Fruit fly (Drosophila melanogaster) whole organism, embryonic: ENCODE results near the gene CG15043.
A peak's percentile ranks its signal among the peaks of the same experiment; 100 is the strongest.

Experiments
- Abd-B ChIP-seq: fragments of 200-800 bp; sonication (Bioruptor generic); optimal IDR thresholded peaks from 2 replicates; lab custom pipeline; 2018; ENCODE audit warnings: missing biosample characterization, mild to moderate bottlenecking, missing genetic modification characterization, moderate library complexity
- Blimp-1 ChIP-seq: fragments of 200-800 bp; sonication (Bioruptor generic); optimal IDR thresholded peaks from 3 replicates; lab custom pipeline; 2018; ENCODE audit warnings: missing biosample characterization, missing genetic modification characterization, mild to moderate bottlenecking, moderate library complexity, missing genetic modification reagents
- CG12104 ChIP-seq: fragments of 200-800 bp; sonication (Bioruptor generic); optimal IDR thresholded peaks from 3 replicates; lab custom pipeline; 2016; ENCODE audit warnings: missing biosample characterization, missing genetic modification characterization
- CG12391 ChIP-seq: fragments of 200-800 bp; sonication (Bioruptor generic); optimal IDR thresholded peaks from 3 replicates; lab custom pipeline; 2018; ENCODE audit warnings: missing biosample characterization, mild to moderate bottlenecking, missing genetic modification characterization, moderate library complexity
- CG13123 ChIP-seq: fragments of 200-800 bp; sonication (Bioruptor generic); optimal IDR thresholded peaks from 2 replicates; lab custom pipeline; 2016; ENCODE audit warnings: missing biosample characterization, missing genetic modification characterization
- CG13894 ChIP-seq: fragments of 200-800 bp; sonication (Bioruptor generic); optimal IDR thresholded peaks from 3 replicates; lab custom pipeline; 2018; ENCODE audit warnings: missing biosample characterization, mild to moderate bottlenecking, missing genetic modification characterization, moderate library complexity
- CG15269 ChIP-seq: fragments of 200-800 bp; sonication (Bioruptor generic); optimal IDR thresholded peaks from 2 replicates; lab custom pipeline; 2018; ENCODE audit warnings: missing biosample characterization, mild to moderate bottlenecking, missing genetic modification characterization, moderate library complexity
- CG17328 ChIP-seq: fragments of 200-800 bp; sonication (Bioruptor generic); IDR thresholded peaks from 2 replicates; pipeline ENCODE4 v1.3.6; 2022; ENCODE audit warnings: missing biosample characterization, missing genetic modification characterization
- CG30403 ChIP-seq: fragments of 200-800 bp; sonication (Bioruptor generic); optimal IDR thresholded peaks from 3 replicates; lab custom pipeline; 2016; ENCODE audit warnings: missing biosample characterization, missing genetic modification characterization
- CG32767 ChIP-seq: fragments of 200-800 bp; sonication (Bioruptor generic); IDR thresholded peaks from 2 replicates; pipeline ENCODE4 v1.3.6; 2022; ENCODE audit warnings: missing biosample characterization, missing genetic modification characterization
- CG6654 ChIP-seq: fragments of 200-800 bp; sonication (Bioruptor generic); optimal IDR thresholded peaks from 2 replicates; lab custom pipeline; 2017; ENCODE audit warnings: missing biosample characterization, mild to moderate bottlenecking, missing genetic modification characterization
- Elba2 ChIP-seq: fragments of 200-800 bp; sonication (Bioruptor generic); optimal IDR thresholded peaks from 3 replicates; lab custom pipeline; 2016; ENCODE audit warnings: missing biosample characterization, missing genetic modification characterization
- HLH3B ChIP-seq: fragments of 200-800 bp; sonication (Bioruptor generic); IDR thresholded peaks from 2 replicates; pipeline ENCODE4 v1.3.6; 2022; ENCODE audit warnings: missing biosample characterization, missing genetic modification characterization
- Hsf ChIP-seq: fragments of 200-800 bp; sonication (Bioruptor generic); optimal IDR thresholded peaks from 3 replicates; lab custom pipeline; 2016; ENCODE audit warnings: missing biosample characterization, missing genetic modification characterization
- Kr ChIP-seq: fragments of 200-800 bp; sonication (Bioruptor generic); optimal IDR thresholded peaks from 2 replicates; lab custom pipeline; 2017; ENCODE audit warnings: missing biosample characterization, mild to moderate bottlenecking, missing genetic modification characterization
- Lhr ChIP-seq: fragments of 200-800 bp; sonication (Bioruptor generic); optimal IDR thresholded peaks from 3 replicates; lab custom pipeline; 2017; ENCODE audit warnings: mild to moderate bottlenecking, missing biosample characterization, missing genetic modification reagents, missing genetic modification characterization
- Mes4 ChIP-seq: fragments of 200-800 bp; sonication (Bioruptor generic); optimal IDR thresholded peaks from 2 replicates; lab custom pipeline; 2016; ENCODE audit warnings: missing biosample characterization, missing genetic modification characterization
- NC2α ChIP-seq: fragments of 200-800 bp; sonication (Bioruptor generic); optimal IDR thresholded peaks from 2 replicates; lab custom pipeline; 2016; ENCODE audit warnings: missing biosample characterization, missing genetic modification characterization
- Optix ChIP-seq: fragments of 200-800 bp; sonication (Bioruptor generic); IDR thresholded peaks from 3 replicates; pipeline ENCODE4 v1.3.6; 2022; ENCODE audit warnings: missing biosample characterization, missing genetic modification characterization
- Pdp1 ChIP-seq, 2 experiments: fragments of 200-800 bp; sonication (Bioruptor generic); optimal IDR thresholded peaks; 3 replicates each; lab custom pipeline; 2016; ENCODE audit warnings: missing biosample characterization in 2 of 2, missing genetic modification characterization in 2 of 2, mild to moderate bottlenecking in 1 of 2, moderate library complexity in 1 of 2
- Ptx1 ChIP-seq: fragments of 200-800 bp; sonication (Bioruptor generic); IDR thresholded peaks from 2 replicates; pipeline ENCODE4 v1.3.6; 2022; ENCODE audit warnings: missing biosample characterization, missing genetic modification characterization
- Spps ChIP-seq: fragments of 200-800 bp; sonication (Bioruptor generic); optimal IDR thresholded peaks from 2 replicates; lab custom pipeline; 2018; ENCODE audit warnings: missing biosample characterization, mild to moderate bottlenecking, missing genetic modification characterization
- ab ChIP-seq: fragments of 200-800 bp; sonication (Bioruptor generic); optimal IDR thresholded peaks from 2 replicates; lab custom pipeline; 2016; ENCODE audit warnings: missing biosample characterization, missing genetic modification characterization
- az2 ChIP-seq: fragments of 200-800 bp; sonication (Bioruptor generic); optimal IDR thresholded peaks from 3 replicates; lab custom pipeline; 2016; ENCODE audit warnings: missing biosample characterization, missing genetic modification characterization
- bcd ChIP-seq: fragments of 200-800 bp; sonication (Bioruptor generic); optimal IDR thresholded peaks from 2 replicates; lab custom pipeline; 2017; ENCODE audit warnings: missing biosample characterization, mild to moderate bottlenecking, missing genetic modification characterization
- crol ChIP-seq: fragments of 200-800 bp; sonication (Bioruptor generic); IDR thresholded peaks from 2 replicates; pipeline ENCODE4 v1.3.6; 2022; ENCODE audit warnings: missing biosample characterization, missing genetic modification characterization
- danr ChIP-seq: fragments of 200-800 bp; sonication (Bioruptor generic); IDR thresholded peaks from 2 replicates; pipeline ENCODE4 v1.3.6; 2022; ENCODE audit warnings: missing biosample characterization, missing genetic modification characterization
- dmrt11E ChIP-seq: fragments of 200-800 bp; sonication (Bioruptor generic); optimal IDR thresholded peaks from 3 replicates; lab custom pipeline; 2018; ENCODE audit warnings: missing biosample characterization, mild to moderate bottlenecking, missing genetic modification characterization, moderate library complexity
- fd64A ChIP-seq: fragments of 200-800 bp; sonication (Bioruptor generic); optimal IDR thresholded peaks from 3 replicates; lab custom pipeline; 2018; ENCODE audit warnings: missing biosample characterization, mild to moderate bottlenecking, missing genetic modification characterization
- fd96Cb ChIP-seq: fragments of 200-800 bp; sonication (Bioruptor generic); optimal IDR thresholded peaks from 2 replicates; lab custom pipeline; 2018; ENCODE audit warnings: missing biosample characterization, mild to moderate bottlenecking, missing genetic modification characterization, moderate library complexity
- gem ChIP-seq: fragments of 200-800 bp; sonication (Bioruptor generic); optimal IDR thresholded peaks from 2 replicates; lab custom pipeline; 2019; ENCODE audit warnings: missing biosample characterization, mild to moderate bottlenecking, missing genetic modification characterization, moderate library complexity
- grau ChIP-seq: fragments of 200-800 bp; optimal IDR thresholded peaks from 3 replicates; lab custom pipeline; 2019; ENCODE audit warnings: missing biosample characterization, mild to moderate bottlenecking, missing genetic modification characterization, moderate library complexity
- gsb-n ChIP-seq: fragments of 200-800 bp; sonication (Bioruptor generic); optimal IDR thresholded peaks from 3 replicates; lab custom pipeline; 2018; ENCODE audit warnings: missing biosample characterization, mild to moderate bottlenecking, missing genetic modification characterization
- insv ChIP-seq, 2 experiments: fragments of 200-800 bp; sonication (Bioruptor generic); optimal IDR thresholded peaks; 3 replicates each; lab custom pipeline; 2016 to 2018; ENCODE audit warnings: missing biosample characterization in 2 of 2, missing genetic modification characterization in 2 of 2
- lola ChIP-seq, 3 experiments: fragments of >200 bp in 2 of 3; fragments of 200-800 bp in 1 of 3; sonication (Bioruptor generic) in 1 of 3; optimal IDR thresholded peaks; 2 replicates each; lab custom pipeline; 2017 to 2019; ENCODE audit warnings: missing biosample characterization in 3 of 3, missing genetic modification characterization in 3 of 3, mild to moderate bottlenecking in 1 of 3, moderate library complexity in 1 of 3
- nerfin-1 ChIP-seq: fragments of 200-800 bp; sonication (Bioruptor generic); optimal IDR thresholded peaks from 3 replicates; lab custom pipeline; 2019; ENCODE audit warnings: missing biosample characterization, mild to moderate bottlenecking, missing genetic modification characterization, moderate library complexity
- nerfin-2 ChIP-seq: fragments of 200-800 bp; sonication (Bioruptor generic); IDR thresholded peaks from 2 replicates; pipeline ENCODE4 v1.3.6; 2022; ENCODE audit warnings: missing biosample characterization, missing genetic modification characterization; ENCODE audit not compliant: partially characterized antibody
- pan ChIP-seq, 4 experiments: fragments of >200 bp in 3 of 4; fragments of 200-800 bp in 1 of 4; sonication (Bioruptor generic) in 1 of 4; optimal IDR thresholded peaks in 3 of 4; IDR thresholded peaks in 1 of 4; 2 replicates each; pipeline versions ENCODE4 v1.3.6 to Lab custom; 2017 to 2022; ENCODE audit warnings: missing biosample characterization in 2 of 4, missing genetic modification characterization in 2 of 4, mixed read lengths in 1 of 4
- prd ChIP-seq, 3 experiments: fragments of >200 bp in 2 of 3; fragments of 200-800 bp in 1 of 3; sonication (Bioruptor generic) in 1 of 3; optimal IDR thresholded peaks in 2 of 3; IDR thresholded peaks in 1 of 3; 2 replicates in 2 of 3; 3 replicates in 1 of 3; pipeline versions ENCODE4 v1.3.6 to Lab custom; 2017 to 2022; ENCODE audit warnings: missing biosample characterization in 1 of 3, missing genetic modification characterization in 1 of 3
- pros ChIP-seq: fragments of 200-800 bp; sonication (Bioruptor generic); optimal IDR thresholded peaks from 3 replicates; lab custom pipeline; 2019; ENCODE audit warnings: missing biosample characterization, mild to moderate bottlenecking, missing genetic modification characterization, moderate library complexity
- rib ChIP-seq: fragments of 200-800 bp; sonication (Bioruptor generic); IDR thresholded peaks from 2 replicates; pipeline ENCODE4 v1.3.6; 2022; ENCODE audit warnings: missing biosample characterization, missing genetic modification characterization
- sd ChIP-seq: fragments of 200-800 bp; sonication (Bioruptor generic); optimal IDR thresholded peaks from 3 replicates; lab custom pipeline; 2018; ENCODE audit warnings: missing biosample characterization, mild to moderate bottlenecking, missing genetic modification characterization, moderate library complexity
- sens ChIP-seq: fragments of 200-800 bp; sonication (Bioruptor generic); peaks from one replicate; lab custom pipeline; 2016; ENCODE audit warnings: missing biosample characterization, missing genetic modification characterization
- stwl ChIP-seq: fragments of 200-800 bp; sonication (Bioruptor generic); optimal IDR thresholded peaks from 3 replicates; lab custom pipeline; 2018; ENCODE audit warnings: missing biosample characterization, mild to moderate bottlenecking, missing genetic modification characterization, moderate library complexity
- zen2 ChIP-seq: fragments of 200-800 bp; sonication (Bioruptor generic); IDR thresholded peaks from 3 replicates; pipeline ENCODE4 v1.3.6; 2022; ENCODE audit warnings: missing biosample characterization, missing genetic modification characterization; ENCODE audit not compliant: partially characterized antibody

The CG15043 gene

dm6 chrX:18523146-18523812, 29.3 kb upstream of the CG15043 start (continued):
- TF ChIP-seq az2 (GFP tag; lab: Kevin White, UChicago) = no peak
- TF ChIP-seq, all 482 proteins: peak for 31

dm6 chrX:18522395-18523104, 28.6 kb upstream of the CG15043 start, which contains the start of gene CG6481:
Gene CG6481 (minus strand): TSS chrX:18522445.
- TF ChIP-seq CG13123 (GFP tag; lab: Kevin White, UChicago) = no peak
- no peak for TF ChIP-seq nerfin-2 (GFP tag; lab: Robert Waterston, UW)
- no peak for TF ChIP-seq Spps
- no peak for TF ChIP-seq Ptx1
- TF ChIP-seq Lhr (GFP tag; lab: Kevin White, UChicago) = no peak
- no peak for TF ChIP-seq CG13894 (tag; lab: Kevin White, UChicago)
- no peak for TF ChIP-seq CG30403
- TF ChIP-seq sd (tag; lab: Kevin White, UChicago) = no peak
- peak; percentile 10 for TF ChIP-seq fd96Cb (tag; lab: Kevin White, UChicago)
- no peak for TF ChIP-seq Pdp1 (GFP tag; optimal IDR thresholded peaks at IDR 0.05; lab: Kevin White, UChicago)
- TF ChIP-seq sens (GFP tag; lab: Kevin White, UChicago) = peak; percentile 68
- peak; percentile 72 for TF ChIP-seq crol (GFP tag; lab: Robert Waterston, UW)
- no peak for TF ChIP-seq Optix (GFP tag; lab: Robert Waterston, UW)
- TF ChIP-seq CG17328 = no peak
- no peak for TF ChIP-seq grau (tag; lab: Kevin White, UChicago)
- no peak for TF ChIP-seq Elba2 (GFP tag; lab: Kevin White, UChicago)
- TF ChIP-seq prd (optimal IDR thresholded peaks at IDR 0.05; lab: Kevin White, UChicago) = no peak
- peak; percentile 25; the same call in 1 of the 3 replicates for TF ChIP-seq prd (GFP tag; IDR thresholded peaks at IDR 0.05; lab: Robert Waterston, UW)
- peak; percentile 66 for TF ChIP-seq pros (GFP tag; lab: Kevin White, UChicago)
- TF ChIP-seq Kr (GFP tag; lab: Kevin White, UChicago) = no peak
- TF ChIP-seq fd64A (GFP tag; lab: Kevin White, UChicago) = no peak
- no peak for TF ChIP-seq Abd-B (GFP tag; lab: Kevin White, UChicago)
- TF ChIP-seq danr (GFP tag; lab: Robert Waterston, UW) = no peak
- peak; percentile 34 for TF ChIP-seq dmrt11E (tag; lab: Kevin White, UChicago)
- TF ChIP-seq gsb-n (tag; lab: Kevin White, UChicago) = peak; percentile 57
- no peak for TF ChIP-seq bcd
- TF ChIP-seq insv (GFP tag; optimal IDR thresholded peaks at IDR 0.05; lab: Kevin White, UChicago) = no peak
- TF ChIP-seq HLH3B (GFP tag; lab: Robert Waterston, UW) = no peak
- no peak for TF ChIP-seq ab (GFP tag; lab: Kevin White, UChicago)
- TF ChIP-seq Mes4 (GFP tag; lab: Kevin White, UChicago) = no peak
- no peak for TF ChIP-seq Hsf (GFP tag; lab: Kevin White, UChicago)
- no peak for TF ChIP-seq CG6654 (GFP tag; lab: Kevin White, UChicago)
- TF ChIP-seq lola (GFP tag; optimal IDR thresholded peaks at IDR 0.05; lab: Kevin White, UChicago) = peak in 1 of 3 experiments; percentile 19
- no peak for TF ChIP-seq CG12104 (GFP tag; lab: Kevin White, UChicago)
- no peak for TF ChIP-seq CG12391 (tag; lab: Kevin White, UChicago)
- peak; percentile 17 for TF ChIP-seq Blimp-1 (GFP tag; lab: Kevin White, UChicago)
- TF ChIP-seq stwl (tag; lab: Kevin White, UChicago) = no peak
- no peak for TF ChIP-seq zen2
- TF ChIP-seq pan (optimal IDR thresholded peaks at IDR 0.05; lab: Kevin White, UChicago) = no peak
- TF ChIP-seq pan (GFP tag; optimal IDR thresholded peaks at IDR 0.05 in 1 of 2, IDR thresholded peaks at IDR 0.05 in 1 of 2) = no peak
- TF ChIP-seq gem (tag; lab: Kevin White, UChicago) = peak; percentile 34
- peak; percentile 61 for TF ChIP-seq nerfin-1
- no peak for TF ChIP-seq CG32767 (GFP tag; lab: Robert Waterston, UW)
- no peak for TF ChIP-seq CG15269 (tag; lab: Kevin White, UChicago)
- TF ChIP-seq rib (GFP tag; lab: Robert Waterston, UW) = no peak
- no peak for TF ChIP-seq NC2α
